Fruit fly (Drosophila melanogaster) whole organism, embryonic: ENCODE results near the gene CG10347.
A peak's percentile ranks its signal among the peaks of the same experiment; 100 is the strongest.

Source experiments
- ATbp ChIP-seq: fragments of 200-800 bp; sonication (Bioruptor generic); optimal IDR thresholded peaks from 2 replicates; lab custom pipeline; 2017; ENCODE audit warnings: missing biosample characterization, mild to moderate bottlenecking, missing genetic modification characterization, missing genetic modification reagents
- Blimp-1 ChIP-seq: fragments of 200-800 bp; sonication (Bioruptor generic); optimal IDR thresholded peaks from 3 replicates; lab custom pipeline; 2018; ENCODE audit warnings: missing biosample characterization, missing genetic modification characterization, mild to moderate bottlenecking, moderate library complexity, missing genetic modification reagents
- Bteb2 ChIP-seq: fragments of 200-800 bp; sonication (Bioruptor generic); optimal IDR thresholded peaks from 2 replicates; lab custom pipeline; 2016; ENCODE audit warnings: missing biosample characterization, missing genetic modification characterization
- C15 ChIP-seq: fragments of 200-800 bp; sonication (Bioruptor generic); IDR thresholded peaks from 3 replicates; pipeline ENCODE4 v1.3.6; 2022; ENCODE audit warnings: missing biosample characterization, missing genetic modification characterization
- CG10274 ChIP-seq: fragments of 200-800 bp; sonication (Bioruptor generic); optimal IDR thresholded peaks from 3 replicates; lab custom pipeline; 2017; ENCODE audit warnings: missing biosample characterization, mild to moderate bottlenecking, missing genetic modification characterization
- CG10321 ChIP-seq: fragments of 200-800 bp; sonication (Bioruptor generic); IDR thresholded peaks from 2 replicates; pipeline ENCODE4 v1.3.6; 2022; ENCODE audit warnings: missing biosample characterization, missing genetic modification characterization
- CG11398 ChIP-seq: fragments of 200-800 bp; sonication (Bioruptor generic); optimal IDR thresholded peaks from 2 replicates; lab custom pipeline; 2016; ENCODE audit warnings: missing biosample characterization, missing genetic modification characterization
- CG2120 ChIP-seq: fragments of 200-800 bp; sonication (Bioruptor generic); optimal IDR thresholded peaks from 3 replicates; lab custom pipeline; 2016; ENCODE audit warnings: missing biosample characterization, missing genetic modification characterization
- CG2129 ChIP-seq: fragments of 200-800 bp; sonication (Bioruptor generic); IDR thresholded peaks from 2 replicates; pipeline ENCODE4 v1.3.6; 2022; ENCODE audit warnings: missing biosample characterization, missing genetic modification characterization; ENCODE audit not compliant: partially characterized antibody
- CG2202 ChIP-seq: fragments of 200-800 bp; sonication (Bioruptor generic); optimal IDR thresholded peaks from 2 replicates; lab custom pipeline; 2018; ENCODE audit warnings: missing biosample characterization, mild to moderate bottlenecking, missing genetic modification characterization
- CG2889 ChIP-seq: fragments of 200-800 bp; sonication (Bioruptor generic); IDR thresholded peaks from 3 replicates; pipeline ENCODE4 v1.3.6; 2022; ENCODE audit warnings: missing biosample characterization, missing genetic modification characterization
- CG30020 ChIP-seq: fragments of 200-800 bp; optimal IDR thresholded peaks from 2 replicates; lab custom pipeline; 2019; ENCODE audit warnings: missing biosample characterization, mild to moderate bottlenecking, missing genetic modification characterization, moderate library complexity
- CG3163 ChIP-seq: fragments of 200-800 bp; sonication (Bioruptor generic); optimal IDR thresholded peaks from 3 replicates; lab custom pipeline; 2016; ENCODE audit warnings: missing biosample characterization, missing genetic modification characterization
- CG33213 ChIP-seq: fragments of 200-800 bp; sonication (Bioruptor generic); optimal IDR thresholded peaks from 3 replicates; lab custom pipeline; 2016; ENCODE audit warnings: missing biosample characterization, missing genetic modification characterization
- CG34376 ChIP-seq: fragments of 200-800 bp; sonication (Bioruptor generic); optimal IDR thresholded peaks from 2 replicates; lab custom pipeline; 2018; ENCODE audit warnings: missing biosample characterization, mild to moderate bottlenecking, missing genetic modification characterization
- CG3838 ChIP-seq: fragments of 200-800 bp; sonication (Bioruptor generic); optimal IDR thresholded peaks from 3 replicates; lab custom pipeline; 2016; ENCODE audit warnings: missing biosample characterization, missing genetic modification characterization
- CG4282 ChIP-seq: fragments of 200-800 bp; sonication (Bioruptor generic); optimal IDR thresholded peaks from 2 replicates; lab custom pipeline; 2016; ENCODE audit warnings: missing biosample characterization, missing genetic modification characterization
- CG9437 ChIP-seq: fragments of 200-800 bp; sonication (Bioruptor generic); optimal IDR thresholded peaks from 2 replicates; lab custom pipeline; 2018; ENCODE audit warnings: missing biosample characterization, mild to moderate bottlenecking, missing genetic modification characterization
- CoRest ChIP-seq: fragments of 200-800 bp; sonication (Bioruptor generic); optimal IDR thresholded peaks from 3 replicates; lab custom pipeline; 2018; ENCODE audit warnings: missing biosample characterization, mild to moderate bottlenecking, missing genetic modification characterization, moderate library complexity
- D ChIP-seq, 2 experiments: fragments of 200-800 bp in 1 of 2; fragments of >200 bp in 1 of 2; sonication (Bioruptor generic) in 1 of 2; optimal IDR thresholded peaks; 2 replicates in 1 of 2; 3 replicates in 1 of 2; lab custom pipeline; 2017; ENCODE audit warnings: mild to moderate bottlenecking in 1 of 2, missing biosample characterization in 1 of 2, missing genetic modification characterization in 1 of 2, missing genetic modification reagents in 1 of 2
- Dip2 ChIP-seq: fragments of 200-800 bp; sonication (Bioruptor generic); IDR thresholded peaks from 2 replicates; pipeline ENCODE4 v1.3.6; 2022; ENCODE audit warnings: missing biosample characterization, missing genetic modification characterization
- E2f1 ChIP-seq: fragments of 200-800 bp; sonication (Bioruptor generic); IDR thresholded peaks from 2 replicates; pipeline ENCODE4 v1.3.6; 2022; ENCODE audit warnings: missing biosample characterization, missing genetic modification characterization
- Ets65A ChIP-seq: fragments of 200-800 bp; sonication (Bioruptor generic); peaks from one replicate; lab custom pipeline; 2016; ENCODE audit warnings: missing biosample characterization, missing genetic modification characterization
- Fer2 ChIP-seq: fragments of 200-800 bp; sonication (Bioruptor generic); optimal IDR thresholded peaks from 2 replicates; lab custom pipeline; 2018; ENCODE audit warnings: missing biosample characterization, mild to moderate bottlenecking, missing genetic modification characterization, moderate library complexity
- HmgZ ChIP-seq: fragments of 200-800 bp; sonication (Bioruptor generic); optimal IDR thresholded peaks from 2 replicates; lab custom pipeline; 2018; ENCODE audit warnings: missing biosample characterization, mild to moderate bottlenecking, missing genetic modification characterization
- Nf-YC ChIP-seq: fragments of 200-800 bp; optimal IDR thresholded peaks from 3 replicates; lab custom pipeline; 2019; ENCODE audit warnings: missing biosample characterization, mild to moderate bottlenecking, missing genetic modification characterization, moderate library complexity
- Sin3A ChIP-seq: fragments of >200 bp; optimal IDR thresholded peaks from 2 replicates; lab custom pipeline; 2018
- Spps ChIP-seq: fragments of 200-800 bp; sonication (Bioruptor generic); optimal IDR thresholded peaks from 2 replicates; lab custom pipeline; 2018; ENCODE audit warnings: missing biosample characterization, mild to moderate bottlenecking, missing genetic modification characterization
- Xrp1 ChIP-seq: fragments of 200-800 bp; sonication (Bioruptor generic); IDR thresholded peaks from 2 replicates; pipeline ENCODE4 v1.3.6; 2022; ENCODE audit warnings: missing biosample characterization, missing genetic modification characterization
- ase ChIP-seq: fragments of 200-800 bp; sonication (Bioruptor generic); IDR thresholded peaks from 3 replicates; pipeline ENCODE4 v1.3.6; 2022; ENCODE audit warnings: missing biosample characterization, missing genetic modification characterization
- bcd ChIP-seq: fragments of 200-800 bp; sonication (Bioruptor generic); optimal IDR thresholded peaks from 2 replicates; lab custom pipeline; 2017; ENCODE audit warnings: missing biosample characterization, mild to moderate bottlenecking, missing genetic modification characterization
- dan ChIP-seq: fragments of 200-800 bp; sonication (Bioruptor generic); IDR thresholded peaks from 2 replicates; pipeline ENCODE4 v1.3.6; 2022; ENCODE audit warnings: missing biosample characterization, missing genetic modification characterization
- dmrt99B ChIP-seq: fragments of 200-800 bp; sonication (Bioruptor generic); optimal IDR thresholded peaks from 2 replicates; lab custom pipeline; 2018; ENCODE audit warnings: missing biosample characterization, mild to moderate bottlenecking, missing genetic modification characterization, moderate library complexity
- ems ChIP-seq: fragments of 200-800 bp; sonication (Bioruptor generic); optimal IDR thresholded peaks from 3 replicates; lab custom pipeline; 2016; ENCODE audit warnings: missing biosample characterization, missing genetic modification characterization
- en ChIP-seq: fragments of 200-800 bp; sonication (Bioruptor generic); optimal IDR thresholded peaks from 2 replicates; lab custom pipeline; 2016; ENCODE audit warnings: missing biosample characterization, missing genetic modification characterization
- fd102C ChIP-seq: fragments of 200-800 bp; sonication (Bioruptor generic); optimal IDR thresholded peaks from 2 replicates; lab custom pipeline; 2018; ENCODE audit warnings: missing biosample characterization, mild to moderate bottlenecking, missing genetic modification characterization, moderate library complexity
- fd96Cb ChIP-seq: fragments of 200-800 bp; sonication (Bioruptor generic); optimal IDR thresholded peaks from 2 replicates; lab custom pipeline; 2018; ENCODE audit warnings: missing biosample characterization, mild to moderate bottlenecking, missing genetic modification characterization, moderate library complexity
- gem ChIP-seq: fragments of 200-800 bp; sonication (Bioruptor generic); optimal IDR thresholded peaks from 2 replicates; lab custom pipeline; 2019; ENCODE audit warnings: missing biosample characterization, mild to moderate bottlenecking, missing genetic modification characterization, moderate library complexity
- gfzf ChIP-seq: fragments of 200-800 bp; sonication (Bioruptor generic); optimal IDR thresholded peaks from 2 replicates; lab custom pipeline; 2016; ENCODE audit warnings: missing biosample characterization, mild to moderate bottlenecking, missing genetic modification characterization, moderate library complexity
- jigr1 ChIP-seq: fragments of 200-800 bp; sonication (Bioruptor generic); IDR thresholded peaks from 3 replicates; pipeline ENCODE4 v1.3.6; 2022; ENCODE audit warnings: missing biosample characterization, missing genetic modification characterization
- nerfin-1 ChIP-seq: fragments of 200-800 bp; sonication (Bioruptor generic); optimal IDR thresholded peaks from 3 replicates; lab custom pipeline; 2019; ENCODE audit warnings: missing biosample characterization, mild to moderate bottlenecking, missing genetic modification characterization, moderate library complexity
- nerfin-2 ChIP-seq: fragments of 200-800 bp; sonication (Bioruptor generic); IDR thresholded peaks from 2 replicates; pipeline ENCODE4 v1.3.6; 2022; ENCODE audit warnings: missing biosample characterization, missing genetic modification characterization; ENCODE audit not compliant: partially characterized antibody
- onecut ChIP-seq: fragments of 200-800 bp; sonication (Bioruptor generic); IDR thresholded peaks from 2 replicates; pipeline ENCODE4 v1.3.6; 2022; ENCODE audit warnings: missing biosample characterization, missing genetic modification characterization
- pb ChIP-seq: fragments of 200-800 bp; sonication (Bioruptor generic); optimal IDR thresholded peaks from 3 replicates; lab custom pipeline; 2016; ENCODE audit warnings: missing biosample characterization, missing genetic modification characterization
- slbo ChIP-seq: fragments of 200-800 bp; sonication (Bioruptor generic); IDR thresholded peaks from 2 replicates; pipeline ENCODE4 v1.3.6; 2022; ENCODE audit warnings: missing biosample characterization, missing genetic modification characterization
- so ChIP-seq: fragments of 200-800 bp; sonication (Bioruptor generic); IDR thresholded peaks from 3 replicates; pipeline ENCODE4 v1.3.6; 2022; ENCODE audit warnings: missing biosample characterization, missing genetic modification characterization
- sug ChIP-seq: fragments of 200-800 bp; optimal IDR thresholded peaks from 2 replicates; lab custom pipeline; 2019; ENCODE audit warnings: missing biosample characterization, mild to moderate bottlenecking, missing genetic modification characterization, moderate library complexity
- tll ChIP-seq, 2 experiments: fragments of 200-800 bp in 1 of 2; fragments of >200 bp in 1 of 2; sonication (Bioruptor generic) in 1 of 2; optimal IDR thresholded peaks; 2 replicates each; lab custom pipeline; 2017 to 2019; ENCODE audit warnings: missing biosample characterization in 2 of 2, missing genetic modification characterization in 2 of 2, mild to moderate bottlenecking in 1 of 2, moderate library complexity in 1 of 2
- yki ChIP-seq: fragments of >200 bp; optimal IDR thresholded peaks from 3 replicates; lab custom pipeline; 2018

The CG10347 gene

DNA sequence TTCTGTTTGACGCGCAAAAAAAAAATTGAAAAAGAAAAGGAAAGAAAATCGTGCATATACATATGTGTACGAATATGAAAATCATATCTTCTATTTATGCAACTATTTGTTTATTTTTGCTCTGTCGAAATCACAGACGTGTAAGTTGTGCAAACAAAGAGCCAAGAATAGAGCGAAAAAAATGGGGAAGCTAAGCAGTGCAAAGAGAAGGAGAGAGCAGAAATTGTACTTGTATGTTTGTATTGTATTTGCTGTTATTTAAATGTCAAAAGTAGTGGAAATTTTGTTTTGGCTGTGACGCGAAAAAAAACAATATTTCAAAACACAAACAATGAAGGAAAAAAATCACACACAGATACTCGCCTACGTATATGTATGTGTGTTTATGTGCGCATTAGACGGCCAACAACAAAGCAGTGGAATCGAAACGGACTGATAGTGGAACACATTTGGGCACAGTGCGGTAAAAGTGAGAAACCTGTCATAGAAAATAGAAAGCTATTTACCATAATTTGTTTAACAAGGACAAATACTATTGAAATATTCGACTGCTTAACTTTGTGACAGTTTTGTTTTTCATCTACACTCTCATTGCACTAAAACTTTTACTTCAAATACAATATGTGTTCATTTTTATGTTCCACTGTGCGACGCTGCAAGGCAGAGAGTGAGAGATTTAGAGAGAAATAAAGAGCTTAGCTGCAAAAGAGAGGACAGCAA lies 36.5 kb downstream of the CG10347 start (continued):
- TF ChIP-seq CG2889 (peak; percentile 90), CG33213 (peak; percentile 92), CG34376 (peak; percentile 80), bcd (GFP tag; lab: Kevin White, UChicago) (peak; percentile 89), CG2202 (tag; lab: Kevin White, UChicago) (peak; percentile 89), CG9437 (peak; percentile 86), Bteb2 (GFP tag; lab: Kevin White, UChicago) (peak; percentile 88), Ets65A (GFP tag; lab: Kevin White, UChicago) (peak; percentile 99), C15 (GFP tag; lab: Robert Waterston, UW) (peak; percentile 83; the same call in 2 of the 3 replicates), Fer2 (tag; lab: Kevin White, UChicago) (peak; percentile 74), E2f1 (GFP tag; lab: Robert Waterston, UW) (peak; percentile 93), gfzf (GFP tag; lab: Kevin White, UChicago) (no peak), tll (GFP tag; optimal IDR thresholded peaks at IDR 0.05; lab: Kevin White, UChicago) (no peak), dan (no peak; the same call in 1 of the 2 replicates), CG3838 (GFP tag; lab: Kevin White, UChicago) (peak; percentile 90), ems (peak; percentile 96), CG4282 (GFP tag; lab: Kevin White, UChicago) (peak; percentile 98), onecut (peak; percentile 85), dmrt99B (tag; lab: Kevin White, UChicago) (peak; percentile 97), CG10321 (GFP tag; lab: Robert Waterston, UW) (peak; percentile 71), nerfin-2 (GFP tag; lab: Robert Waterston, UW) (peak; percentile 19; the same call in 1 of the 2 replicates), Dip2 (peak; percentile 50; the same call in 1 of the 2 replicates), nerfin-1 (peak; percentile 90), HmgZ (tag; lab: Kevin White, UChicago) (peak; percentile 95), CoRest (peak; percentile 93), Xrp1 (peak; percentile 97), CG10274 (GFP tag; lab: Kevin White, UChicago) (peak; percentile 76), slbo (peak; percentile 94), CG11398 (GFP tag; lab: Kevin White, UChicago) (peak; percentile 96), fd96Cb (peak; percentile 96), Blimp-1 (GFP tag; lab: Kevin White, UChicago) (peak; percentile 94), ATbp (GFP tag; lab: Kevin White, UChicago) (peak; percentile 95), yki (no peak), D (optimal IDR thresholded peaks at IDR 0.05; lab: Kevin White, UChicago) (no peak), D (GFP tag; optimal IDR thresholded peaks at IDR 0.05; lab: Kevin White, UChicago) (peak; percentile 91), CG2120 (GFP tag; lab: Kevin White, UChicago) (peak; percentile 96), sug (tag; lab: Kevin White, UChicago) (peak; percentile 76), CG30020 (tag; lab: Kevin White, UChicago) (peak; percentile 79), so (GFP tag; lab: Robert Waterston, UW) (peak; percentile 94), Nf-YC (peak; percentile 84), Spps (tag; lab: Kevin White, UChicago) (peak; percentile 93), Sin3A (lab: Kevin White, UChicago) (no peak), pb (GFP tag; lab: Kevin White, UChicago) (peak; percentile 93), ase (GFP tag; lab: Robert Waterston, UW) (peak; percentile 92), fd102C (GFP tag; lab: Kevin White, UChicago) (peak; percentile 70), CG3163 (peak; percentile 89), en (GFP tag; lab: Kevin White, UChicago) (peak; percentile 93), CG2129 (no peak), gem (tag; lab: Kevin White, UChicago) (peak; percentile 97), jigr1 (GFP tag; lab: Robert Waterston, UW) (peak; percentile 78; the same call in 2 of the 3 replicates)
